Fruit fly (Drosophila melanogaster): ENCODE results near the gene sturkopf.
A peak's percentile ranks its signal among the peaks of the same experiment; 100 is the strongest.

The sturkopf gene

DNA sequence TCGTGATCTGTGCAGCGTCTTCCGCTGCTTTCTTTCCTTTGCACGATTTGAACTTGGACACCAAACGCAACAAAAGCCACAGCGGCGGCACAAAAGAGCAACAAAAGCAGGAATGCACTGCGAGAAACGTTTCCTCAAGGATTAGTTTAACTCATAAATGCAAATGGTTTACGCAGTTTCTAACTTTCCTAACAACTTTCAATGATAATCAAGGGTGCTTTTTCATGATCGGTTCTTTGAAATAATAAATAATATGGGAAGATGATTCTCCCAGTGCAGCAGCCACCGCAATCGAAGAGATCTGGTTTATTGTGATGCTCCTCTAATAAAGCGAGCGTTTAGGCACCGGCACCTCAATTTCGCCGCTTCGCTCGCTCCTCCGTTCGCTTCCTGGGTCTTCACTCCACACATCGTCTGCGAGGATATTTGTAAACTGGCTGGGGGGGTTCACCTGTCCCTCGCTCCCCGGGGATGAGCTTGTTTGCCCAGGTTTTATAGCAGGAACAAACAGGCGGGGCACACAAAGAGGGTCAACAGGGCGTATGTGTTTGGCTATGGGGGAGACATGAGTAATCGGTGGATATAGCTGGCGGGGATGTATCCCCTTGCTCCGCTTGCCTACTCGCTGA is 6.0 kb upstream of the sturkopf start (continued):
- TF ChIP-seq CG2678 (tag; optimal IDR thresholded peaks at IDR 0.05), result peak; percentile 83
- no peak for TF ChIP-seq CG17912 (GFP tag; optimal IDR thresholded peaks at IDR 0.05)
- TF ChIP-seq Fer1 (GFP tag; optimal IDR thresholded peaks at IDR 0.05), result peak; percentile 63
- TF ChIP-seq dimm (GFP tag; IDR thresholded peaks at IDR 0.05), result peak; percentile 74
- TF ChIP-seq MESR4 (GFP tag; optimal IDR thresholded peaks at IDR 0.05), result no peak
- TF ChIP-seq Mad (GFP tag; optimal IDR thresholded peaks at IDR 0.05), result peak; percentile 63
- no peak for TF ChIP-seq CG2889 (GFP tag; IDR thresholded peaks at IDR 0.05)
- TF ChIP-seq sim (GFP tag; IDR thresholded peaks at IDR 0.05), result peak; percentile 54; the same call in 1 of the 2 replicates
- no peak for TF ChIP-seq ato (GFP tag; IDR thresholded peaks at IDR 0.05; ENCODE audit: partially characterized antibody)
- TF ChIP-seq CG13624 (GFP tag; optimal IDR thresholded peaks at IDR 0.05), result no peak
- peak; percentile 85 for TF ChIP-seq HLH3B (GFP tag; IDR thresholded peaks at IDR 0.05)
- peak; percentile 87 for TF ChIP-seq so (GFP tag; IDR thresholded peaks at IDR 0.05)
- peak; percentile 97 for TF ChIP-seq lbe (GFP tag; optimal IDR thresholded peaks at IDR 0.05)
- peak; percentile 64 for TF ChIP-seq kah (GFP tag; optimal IDR thresholded peaks at IDR 0.05)
- peak; percentile 10 for TF ChIP-seq CG10274 (GFP tag; optimal IDR thresholded peaks at IDR 0.05)
- TF ChIP-seq CG15696 (tag; optimal IDR thresholded peaks at IDR 0.05), result no peak
- peak; percentile 66 for TF ChIP-seq CG7556 (GFP tag; optimal IDR thresholded peaks at IDR 0.05)
- no peak for TF ChIP-seq CkIIα-i1 (GFP tag; IDR thresholded peaks at IDR 0.05)
- no peak for TF ChIP-seq ftz-f1 (GFP tag; optimal IDR thresholded peaks at IDR 0.05)
- peak; percentile 26 for TF ChIP-seq twi (tag; optimal IDR thresholded peaks at IDR 0.05)
- 0 out of 2 replicates have a peak, but pooled peaks have one; percentile 39 for TF ChIP-seq CG7372 (GFP tag; IDR thresholded peaks at IDR 0.05)
- peak; percentile 45; the same call in 1 of the 2 replicates for TF ChIP-seq ro (GFP tag; IDR thresholded peaks at IDR 0.05)
- peak; percentile 82 for TF ChIP-seq Six4 (GFP tag; optimal IDR thresholded peaks at IDR 0.05)
- peak; percentile 76 for TF ChIP-seq Atf3 (GFP tag; optimal IDR thresholded peaks at IDR 0.05)
- TF ChIP-seq Max (GFP tag; optimal IDR thresholded peaks at IDR 0.05), result peak; percentile 54
- TF ChIP-seq vvl (GFP tag; IDR thresholded peaks at IDR 0.05), result peak; percentile 96
- peak; percentile 86 for TF ChIP-seq tin (GFP tag; optimal IDR thresholded peaks at IDR 0.05)
- peak; percentile 29 for TF ChIP-seq CG15073 (GFP tag; optimal IDR thresholded peaks at IDR 0.05)
- TF ChIP-seq CG15269 (tag; optimal IDR thresholded peaks at IDR 0.05), result peak; percentile 73
- TF ChIP-seq CG30431 (GFP tag; optimal IDR thresholded peaks at IDR 0.05), result peak; percentile 42
- no peak for TF ChIP-seq usp (GFP tag; optimal IDR thresholded peaks at IDR 0.05)
- TF ChIP-seq Optix (GFP tag; IDR thresholded peaks at IDR 0.05), result peak; percentile 83
- TF ChIP-seq Dip3 (GFP tag; optimal IDR thresholded peaks at IDR 0.05), result peak; percentile 47
- TF ChIP-seq ttk (GFP tag; IDR thresholded peaks at IDR 0.05), result peak; percentile 81
- peak; percentile 62; the same call in 1 of the 2 replicates for TF ChIP-seq aop (GFP tag; IDR thresholded peaks at IDR 0.05)
- TF ChIP-seq CG2202 (tag; optimal IDR thresholded peaks at IDR 0.05), result peak; percentile 43
- TF ChIP-seq pfk (GFP tag; optimal IDR thresholded peaks at IDR 0.05), result no peak
- TF ChIP-seq Rfx (GFP tag; IDR thresholded peaks at IDR 0.05), result peak; percentile 51
- no peak for TF ChIP-seq TFAM (GFP tag; optimal IDR thresholded peaks at IDR 0.05)
- peak; percentile 42 for TF ChIP-seq tx (GFP tag; optimal IDR thresholded peaks at IDR 0.05)
- no peak for TF ChIP-seq Doc3 (GFP tag; IDR thresholded peaks at IDR 0.05; ENCODE audit: partially characterized antibody)
- TF ChIP-seq jumu (GFP tag; optimal IDR thresholded peaks at IDR 0.05), result peak; percentile 68
- peak; percentile 70 for TF ChIP-seq CG8924 (tag; optimal IDR thresholded peaks at IDR 0.05)
- peak; percentile 67; the same call in 1 of the 2 replicates for TF ChIP-seq CG32532 (GFP tag; IDR thresholded peaks at IDR 0.05)
- peak; percentile 53; the same call in 1 of the 3 replicates for TF ChIP-seq Dbx (GFP tag; IDR thresholded peaks at IDR 0.05)
- TF ChIP-seq Vsx1 (GFP tag; optimal IDR thresholded peaks at IDR 0.05), result no peak
- no peak for TF ChIP-seq Hr39 (optimal IDR thresholded peaks at IDR 0.05)
- peak; percentile 64 for TF ChIP-seq gcm2 (GFP tag; optimal IDR thresholded peaks at IDR 0.05)
- peak; percentile 65 for TF ChIP-seq CoRest (tag; optimal IDR thresholded peaks at IDR 0.05)
- TF ChIP-seq tio (GFP tag; optimal IDR thresholded peaks at IDR 0.05), result peak; percentile 40
- no peak for TF ChIP-seq eve (GFP tag; optimal IDR thresholded peaks at IDR 0.05)

Measured in whole organism, embryonic.